Fruit fly (Drosophila melanogaster) whole organism: ENCODE measurements around the gene CG46435.
A peak's percentile ranks its signal among the peaks of the same experiment; 100 is the strongest.

ENCODE experiments used
- CG8478 ChIP-seq: fragments of >200 bp; optimal IDR thresholded peaks from 2 replicates; lab custom pipeline; 2018; ENCODE audit warnings: inconsistent platforms
- Dll ChIP-seq: fragments of >200 bp; optimal IDR thresholded peaks from 2 replicates; lab custom pipeline; 2017
- pan ChIP-seq: fragments of >200 bp; optimal IDR thresholded peaks from 2 replicates; lab custom pipeline; 2017
- psq ChIP-seq: fragments of >200 bp; optimal IDR thresholded peaks from 2 replicates; lab custom pipeline; 2017
- usp ChIP-seq: fragments of >200 bp; optimal IDR thresholded peaks from 2 replicates; lab custom pipeline; 2017; ENCODE audit warnings: missing biosample characterization, missing genetic modification characterization, mixed read lengths

DNA sequence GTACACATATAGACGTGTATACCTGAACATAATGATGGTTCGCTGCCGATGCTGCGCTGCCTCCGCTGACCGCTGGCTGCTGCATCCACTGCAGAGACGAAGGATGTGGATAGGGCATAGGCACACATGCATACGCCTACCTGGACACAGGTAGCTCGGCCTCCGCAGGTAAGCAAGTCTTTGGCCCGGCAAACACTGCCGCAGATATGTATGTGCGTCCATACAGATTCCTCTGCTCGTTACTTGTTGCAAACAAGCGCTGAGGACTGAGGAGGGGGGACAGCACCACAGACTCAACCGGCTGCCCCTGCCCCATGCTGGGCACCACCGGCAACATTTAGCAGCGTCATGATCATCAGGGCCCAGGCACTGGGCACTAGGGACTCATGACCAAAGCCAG lies 11.8 kb downstream of the CG46435 start:
- no peak for TF ChIP-seq pan
- TF ChIP-seq psq (lab: Kevin White, UChicago) = no peak
- peak; percentile 45 for TF ChIP-seq Dll
- no peak for TF ChIP-seq CG8478
- TF ChIP-seq usp (GFP tag; lab: Kevin White, UChicago) = no peak
